Worm (Caenorhabditis elegans) whole organism, mixed stage, embryonic: ENCODE results near the gene K04C1.5.

ENCODE experiments used
- M03D4.4 ChIP-seq: sonication (generic microtip); optimal IDR thresholded peaks from 2 replicates; lab custom pipeline; 2017; ENCODE audit warnings: mild to moderate bottlenecking, missing genetic modification characterization, missing compliant biosample characterization
- ceh-39 ChIP-seq: fragments of 150-350 bp; optimal IDR thresholded peaks from 2 replicates; lab custom pipeline; 2014; ENCODE audit warnings: missing biosample characterization, missing genetic modification characterization
- ham-2 ChIP-seq: fragments of 200-800 bp; sonication (Bioruptor generic); optimal IDR thresholded peaks from 2 replicates; lab custom pipeline; 2018; ENCODE audit warnings: mild to moderate bottlenecking, missing genetic modification characterization, missing compliant biosample characterization
- lsy-2 ChIP-seq: fragments of 150-350 bp; optimal IDR thresholded peaks from 2 replicates; lab custom pipeline; 2014; ENCODE audit warnings: missing biosample characterization, missing genetic modification characterization
- mep-1 ChIP-seq: fragments of 150-350 bp; optimal IDR thresholded peaks from 2 replicates; lab custom pipeline; 2017; ENCODE audit warnings: missing biosample characterization, missing genetic modification reagents, missing genetic modification characterization, inconsistent platforms
- nhr-12 ChIP-seq: fragments of 150-350 bp; optimal IDR thresholded peaks from 2 replicates; lab custom pipeline; 2014; ENCODE audit warnings: missing biosample characterization, missing genetic modification characterization
- unc-62 ChIP-seq: fragments of 150-350 bp; optimal IDR thresholded peaks from 2 replicates; lab custom pipeline; 2014; ENCODE audit warnings: missing biosample characterization, missing genetic modification reagents, missing genetic modification characterization
- zip-8 ChIP-seq: fragments of 150-350 bp; optimal IDR thresholded peaks from 2 replicates; lab custom pipeline; 2014; ENCODE audit warnings: missing biosample characterization, missing genetic modification characterization

DNA sequence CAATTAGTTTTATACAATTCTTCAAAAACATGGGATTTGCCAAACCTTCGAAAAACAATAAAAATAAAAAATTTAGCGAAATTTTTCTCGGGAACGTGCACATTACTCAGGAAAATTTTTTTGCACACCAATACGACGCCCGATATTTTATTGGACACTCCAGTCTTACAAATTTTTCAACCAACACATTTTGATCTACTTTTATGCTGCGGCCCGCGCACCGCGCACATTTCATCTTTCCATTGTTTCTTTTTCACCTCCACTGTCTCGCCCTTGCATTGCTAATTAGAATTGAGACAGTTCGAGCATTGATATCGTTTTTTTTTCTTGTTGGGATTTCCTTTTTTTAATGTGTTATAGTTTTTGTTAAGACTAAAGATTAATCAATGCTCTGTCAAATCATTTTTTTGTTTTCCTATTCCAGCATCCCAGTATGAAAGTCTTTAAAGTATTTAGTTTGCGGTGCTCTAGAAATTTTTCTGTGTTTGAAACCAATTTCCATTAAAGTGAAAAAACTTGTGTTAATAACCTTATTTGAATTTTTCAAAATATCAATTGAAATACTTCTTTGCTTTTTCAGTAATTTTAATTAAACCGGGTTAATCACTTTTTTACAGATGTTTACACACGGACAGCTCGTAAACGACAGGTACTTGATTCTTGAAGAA lies at the start of gene K04C1.5:
- no peak for TF ChIP-seq ceh-39 (tag; lab: Kevin White, UChicago)
- TF ChIP-seq nhr-12 (tag; lab: Kevin White, UChicago), result no peak
- TF ChIP-seq M03D4.4 (tag; lab: Kevin White, UChicago), result no peak
- no peak for TF ChIP-seq zip-8
- TF ChIP-seq ham-2 (GFP tag; lab: Kevin White, UChicago), result no peak
- TF ChIP-seq mep-1, result no peak
- TF ChIP-seq unc-62, result no peak
- TF ChIP-seq lsy-2 (tag; lab: Kevin White, UChicago), result no peak
